Fruit fly (Drosophila melanogaster): ENCODE results near the gene CG5783.

CG5783 gene

dm6 chr2L:18141471-18142345, 14.1 kb upstream of the CG5783 start (continued):
- TF ChIP-seq CG43689 (GFP tag; IDR thresholded peaks at IDR 0.05) (no peak), gcm (GFP tag; optimal IDR thresholded peaks at IDR 0.05) (peak; percentile 59), CG9876 (GFP tag; optimal IDR thresholded peaks at IDR 0.05) (no peak), ken (GFP tag; IDR thresholded peaks at IDR 0.05) (peak; percentile 70; the same call in 2 of the 3 replicates), hb (GFP tag; IDR thresholded peaks at IDR 0.05; ENCODE audit: partially characterized antibody) (no peak), CG1647 (GFP tag; optimal IDR thresholded peaks at IDR 0.05) (peak; percentile 22), sens-2 (GFP tag; IDR thresholded peaks at IDR 0.05) (no peak), az2 (GFP tag; optimal IDR thresholded peaks at IDR 0.05) (peak; percentile 67), Opbp (GFP tag; IDR thresholded peaks at IDR 0.05; ENCODE audit: partially characterized antibody) (no peak), inv (GFP tag; IDR thresholded peaks at IDR 0.05; ENCODE audit: partially characterized antibody) (no peak), Atf3 (GFP tag; optimal IDR thresholded peaks at IDR 0.05) (no peak), p53 (GFP tag; optimal IDR thresholded peaks at IDR 0.05) (no peak), mld (GFP tag; IDR thresholded peaks at IDR 0.05; ENCODE audit: partially characterized antibody) (no peak), CG1024 (GFP tag; IDR thresholded peaks at IDR 0.05) (no peak), CG12236 (GFP tag; optimal IDR thresholded peaks at IDR 0.05) (peak; percentile 62), CG33557 (GFP tag; optimal IDR thresholded peaks at IDR 0.05) (no peak), Abd-B (GFP tag; optimal IDR thresholded peaks at IDR 0.05) (no peak), Dip2 (GFP tag; IDR thresholded peaks at IDR 0.05) (no peak), rib (GFP tag; IDR thresholded peaks at IDR 0.05) (no peak), zen2 (GFP tag; IDR thresholded peaks at IDR 0.05; ENCODE audit: partially characterized antibody) (no peak), CG8290 (GFP tag; optimal IDR thresholded peaks at IDR 0.05) (peak; percentile 12), CG8290 (tag; optimal IDR thresholded peaks at IDR 0.05) (peak in 1 of 2 experiments; percentile 54), Spps (tag; optimal IDR thresholded peaks at IDR 0.05) (no peak), chinmo (GFP tag; IDR thresholded peaks at IDR 0.05; ENCODE audit: partially characterized antibody) (peak; percentile 78; the same call in 2 of the 4 replicates), pnt (GFP tag; optimal IDR thresholded peaks at IDR 0.05) (peak; percentile 16), CG31441 (GFP tag; IDR thresholded peaks at IDR 0.05) (peak; percentile 82), slp2 (GFP tag; optimal IDR thresholded peaks at IDR 0.05) (peak; percentile 31), bsh (GFP tag; optimal IDR thresholded peaks at IDR 0.05) (peak in 1 of 2 experiments; percentile 53), HLHmδ (GFP tag; optimal IDR thresholded peaks at IDR 0.05) (peak; percentile 87), gcm2 (GFP tag; optimal IDR thresholded peaks at IDR 0.05) (peak; percentile 42), Antp (GFP tag; optimal IDR thresholded peaks at IDR 0.05) (peak; percentile 3), Side (GFP tag; optimal IDR thresholded peaks at IDR 0.05) (no peak), ham (GFP tag; IDR thresholded peaks at IDR 0.05) (no peak), ab (GFP tag; optimal IDR thresholded peaks at IDR 0.05) (no peak), Blimp-1 (GFP tag; optimal IDR thresholded peaks at IDR 0.05) (peak; percentile 68), CG11456 (GFP tag; IDR thresholded peaks at IDR 0.05) (no peak), CG17186 (GFP tag; optimal IDR thresholded peaks at IDR 0.05) (no peak), CG2712 (tag; optimal IDR thresholded peaks at IDR 0.05) (peak; percentile 68), CG1792 (GFP tag; optimal IDR thresholded peaks at IDR 0.05) (no peak), Sry-δ (GFP tag; optimal IDR thresholded peaks at IDR 0.05) (peak; percentile 18), CG17829 (tag; optimal IDR thresholded peaks at IDR 0.05) (peak; percentile 62), CG6254 (GFP tag; optimal IDR thresholded peaks at IDR 0.05) (peak; percentile 45), Sry-β (GFP tag; optimal IDR thresholded peaks at IDR 0.05) (no peak), crc (GFP tag; optimal IDR thresholded peaks at IDR 0.05) (peak; percentile 14), sug (tag; optimal IDR thresholded peaks at IDR 0.05) (peak; percentile 53), Myb (GFP tag; optimal IDR thresholded peaks at IDR 0.05) (peak; percentile 31), CG6765 (GFP tag; optimal IDR thresholded peaks at IDR 0.05) (peak; percentile 58), grn (GFP tag; optimal IDR thresholded peaks at IDR 0.05) (peak; percentile 0), Scr (GFP tag; IDR thresholded peaks at IDR 0.05; ENCODE audit: partially characterized antibody) (0 out of 2 replicates have a peak, but pooled peaks have one; percentile 30)

Measured in whole organism, embryonic.